Fruit fly (Drosophila melanogaster) whole organism, embryonic: Measurements from ENCODE around the gene Vps37B.
A peak's percentile ranks its signal among the peaks of the same experiment; 100 is the strongest.

ENCODE experiments used
- Atf6 ChIP-seq: fragments of 200-800 bp; sonication (Bioruptor generic); IDR thresholded peaks from 2 replicates; pipeline ENCODE4 v1.3.6; 2022; ENCODE audit warnings: missing biosample characterization, missing genetic modification characterization
- CG10565 ChIP-seq: fragments of 200-800 bp; sonication (Bioruptor generic); optimal IDR thresholded peaks from 3 replicates; lab custom pipeline; 2016; ENCODE audit warnings: missing biosample characterization, mild to moderate bottlenecking, missing genetic modification characterization
- CG11247 ChIP-seq: fragments of 200-800 bp; sonication (Bioruptor generic); IDR thresholded peaks from 2 replicates; pipeline ENCODE4 v1.3.6; 2022; ENCODE audit warnings: missing biosample characterization, missing genetic modification characterization
- CG11695 ChIP-seq: fragments of 200-800 bp; sonication (Bioruptor generic); IDR thresholded peaks from 3 replicates; pipeline ENCODE4 v1.3.6; 2022; ENCODE audit warnings: missing biosample characterization, missing genetic modification characterization
- CG12942 ChIP-seq: fragments of 200-800 bp; sonication (Bioruptor generic); optimal IDR thresholded peaks from 3 replicates; lab custom pipeline; 2016; ENCODE audit warnings: missing biosample characterization, missing genetic modification characterization
- CG13624 ChIP-seq: fragments of 200-800 bp; sonication (Bioruptor generic); optimal IDR thresholded peaks from 2 replicates; lab custom pipeline; 2016; ENCODE audit warnings: missing biosample characterization, missing genetic modification characterization
- CG13894 ChIP-seq: fragments of 200-800 bp; sonication (Bioruptor generic); optimal IDR thresholded peaks from 3 replicates; lab custom pipeline; 2018; ENCODE audit warnings: missing biosample characterization, mild to moderate bottlenecking, missing genetic modification characterization, moderate library complexity
- CG14667 ChIP-seq: fragments of 200-800 bp; sonication (Bioruptor generic); IDR thresholded peaks from 2 replicates; pipeline ENCODE4 v1.3.6; 2022; ENCODE audit warnings: missing biosample characterization, missing genetic modification characterization
- CG1529 ChIP-seq: fragments of 200-800 bp; sonication (Bioruptor generic); optimal IDR thresholded peaks from 3 replicates; lab custom pipeline; 2018; ENCODE audit warnings: missing biosample characterization, missing genetic modification characterization
- CG17186 ChIP-seq: fragments of 200-800 bp; sonication (Bioruptor generic); optimal IDR thresholded peaks from 3 replicates; lab custom pipeline; 2017; ENCODE audit warnings: missing biosample characterization, missing genetic modification reagents, missing genetic modification characterization
- CG17568 ChIP-seq: fragments of 200-800 bp; sonication (Bioruptor generic); optimal IDR thresholded peaks from 2 replicates; lab custom pipeline; 2018; ENCODE audit warnings: missing biosample characterization, mild to moderate bottlenecking, missing genetic modification characterization, moderate library complexity
- CG2129 ChIP-seq: fragments of 200-800 bp; sonication (Bioruptor generic); IDR thresholded peaks from 2 replicates; pipeline ENCODE4 v1.3.6; 2022; ENCODE audit warnings: missing biosample characterization, missing genetic modification characterization; ENCODE audit not compliant: partially characterized antibody
- CG2199 ChIP-seq: fragments of 200-800 bp; sonication (Bioruptor generic); IDR thresholded peaks from 3 replicates; pipeline ENCODE4 v1.3.6; 2022; ENCODE audit warnings: missing biosample characterization, missing genetic modification characterization
- CG2875 ChIP-seq: fragments of 200-800 bp; sonication (Bioruptor generic); optimal IDR thresholded peaks from 2 replicates; lab custom pipeline; 2017; ENCODE audit warnings: missing biosample characterization, mild to moderate bottlenecking, missing genetic modification characterization, missing genetic modification reagents
- CG2889 ChIP-seq: fragments of 200-800 bp; sonication (Bioruptor generic); IDR thresholded peaks from 3 replicates; pipeline ENCODE4 v1.3.6; 2022; ENCODE audit warnings: missing biosample characterization, missing genetic modification characterization
- CG43689 ChIP-seq: fragments of 200-800 bp; sonication (Bioruptor generic); IDR thresholded peaks from 2 replicates; pipeline ENCODE4 v1.3.6; 2022; ENCODE audit warnings: missing biosample characterization, missing genetic modification characterization
- CG5953 ChIP-seq: fragments of 200-800 bp; sonication (Bioruptor generic); IDR thresholded peaks from 2 replicates; pipeline ENCODE4 v1.3.6; 2022; ENCODE audit warnings: missing biosample characterization, missing genetic modification characterization
- CG6683 ChIP-seq: fragments of 200-800 bp; sonication (Bioruptor generic); optimal IDR thresholded peaks from 2 replicates; lab custom pipeline; 2017; ENCODE audit warnings: missing biosample characterization, mild to moderate bottlenecking, missing genetic modification characterization, missing genetic modification reagents
- CG7963 ChIP-seq: fragments of 200-800 bp; sonication (Bioruptor generic); IDR thresholded peaks from 3 replicates; pipeline ENCODE4 v1.3.6; 2022; ENCODE audit warnings: missing biosample characterization, missing genetic modification characterization; ENCODE audit not compliant: partially characterized antibody
- CrebB ChIP-seq: fragments of 200-800 bp; sonication (Bioruptor generic); optimal IDR thresholded peaks from 3 replicates; lab custom pipeline; 2018; ENCODE audit warnings: missing biosample characterization, mild to moderate bottlenecking, missing genetic modification characterization
- Dfd ChIP-seq, 2 experiments: fragments of >200 bp; optimal IDR thresholded peaks; 2 replicates each; lab custom pipeline; 2017; ENCODE audit warnings: missing biosample characterization in 2 of 2, missing genetic modification characterization in 2 of 2
- Doc2 ChIP-seq: fragments of 200-800 bp; sonication (Bioruptor generic); IDR thresholded peaks from 2 replicates; pipeline ENCODE4 v1.3.6; 2022; ENCODE audit warnings: missing biosample characterization, missing genetic modification characterization
- Drgx ChIP-seq: fragments of 200-800 bp; sonication (Bioruptor generic); IDR thresholded peaks from 2 replicates; pipeline ENCODE4 v1.3.6; 2022; ENCODE audit warnings: missing biosample characterization, missing genetic modification characterization
- HLH54F ChIP-seq: fragments of 200-800 bp; sonication (Bioruptor generic); optimal IDR thresholded peaks from 3 replicates; lab custom pipeline; 2016; ENCODE audit warnings: missing biosample characterization, missing genetic modification characterization
- MTF-1 ChIP-seq: fragments of 200-800 bp; sonication (Bioruptor generic); optimal IDR thresholded peaks from 2 replicates; lab custom pipeline; 2018; ENCODE audit warnings: missing biosample characterization, mild to moderate bottlenecking, missing genetic modification characterization, borderline replicate concordance
- NK7.1 ChIP-seq: fragments of 200-800 bp; sonication (Bioruptor generic); optimal IDR thresholded peaks from 3 replicates; lab custom pipeline; 2016; ENCODE audit warnings: missing biosample characterization, missing genetic modification characterization
- Nf-YB ChIP-seq: fragments of 200-800 bp; sonication (Bioruptor generic); optimal IDR thresholded peaks from 3 replicates; lab custom pipeline; 2019; ENCODE audit warnings: missing biosample characterization, mild to moderate bottlenecking, missing genetic modification characterization, moderate library complexity
- Pdp1 ChIP-seq, 2 experiments: fragments of 200-800 bp; sonication (Bioruptor generic); optimal IDR thresholded peaks; 3 replicates each; lab custom pipeline; 2016; ENCODE audit warnings: missing biosample characterization in 2 of 2, missing genetic modification characterization in 2 of 2, mild to moderate bottlenecking in 1 of 2, moderate library complexity in 1 of 2
- Rfx ChIP-seq: fragments of 200-800 bp; sonication (Bioruptor generic); IDR thresholded peaks from 2 replicates; pipeline ENCODE4 v1.3.6; 2022; ENCODE audit warnings: missing biosample characterization, missing genetic modification characterization
- Tbp ChIP-seq: fragments of >200 bp; optimal IDR thresholded peaks from 2 replicates; lab custom pipeline; 2018; ENCODE audit warnings: missing biosample characterization, missing genetic modification characterization
- Usf ChIP-seq: fragments of 200-800 bp; sonication (Bioruptor generic); optimal IDR thresholded peaks from 2 replicates; lab custom pipeline; 2017; ENCODE audit warnings: missing genotype, missing biosample characterization, missing genetic modification characterization
- YL-1 ChIP-seq: fragments of 200-800 bp; sonication (Bioruptor generic); optimal IDR thresholded peaks from 3 replicates; lab custom pipeline; 2017; ENCODE audit warnings: missing biosample characterization, mild to moderate bottlenecking, missing genetic modification characterization
- bigmax ChIP-seq: fragments of 200-800 bp; sonication (Bioruptor generic); optimal IDR thresholded peaks from 2 replicates; lab custom pipeline; 2018; ENCODE audit warnings: missing biosample characterization, mild to moderate bottlenecking, missing genetic modification characterization
- cad ChIP-seq: fragments of >200 bp; optimal IDR thresholded peaks from 2 replicates; lab custom pipeline; 2017; ENCODE audit warnings: missing biosample characterization, missing genetic modification characterization
- emc ChIP-seq: fragments of 200-800 bp; sonication (Bioruptor generic); optimal IDR thresholded peaks from 2 replicates; lab custom pipeline; 2016; ENCODE audit warnings: missing biosample characterization, missing genetic modification characterization
- grn ChIP-seq: fragments of 200-800 bp; sonication (Bioruptor generic); optimal IDR thresholded peaks from 3 replicates; lab custom pipeline; 2017; ENCODE audit warnings: missing biosample characterization, missing genetic modification characterization
- hbn ChIP-seq: fragments of 200-800 bp; sonication (Bioruptor generic); IDR thresholded peaks from 2 replicates; pipeline ENCODE4 v1.3.6; 2022; ENCODE audit warnings: missing biosample characterization, missing genetic modification characterization; ENCODE audit not compliant: partially characterized antibody
- jumu ChIP-seq: fragments of 200-800 bp; sonication (Bioruptor generic); optimal IDR thresholded peaks from 3 replicates; lab custom pipeline; 2016; ENCODE audit warnings: missing biosample characterization, missing genetic modification characterization
- knrl ChIP-seq: fragments of 200-800 bp; sonication (Bioruptor generic); IDR thresholded peaks from 3 replicates; pipeline ENCODE4 v1.3.6; 2022; ENCODE audit warnings: missing biosample characterization, missing genetic modification characterization; ENCODE audit not compliant: partially characterized antibody
- nerfin-1 ChIP-seq: fragments of 200-800 bp; sonication (Bioruptor generic); optimal IDR thresholded peaks from 3 replicates; lab custom pipeline; 2019; ENCODE audit warnings: missing biosample characterization, mild to moderate bottlenecking, missing genetic modification characterization, moderate library complexity
- pita ChIP-seq: fragments of 200-800 bp; sonication (Bioruptor generic); optimal IDR thresholded peaks from 2 replicates; lab custom pipeline; 2017; ENCODE audit warnings: missing biosample characterization, mild to moderate bottlenecking, missing genetic modification characterization
- psq ChIP-seq: fragments of 200-800 bp; sonication (Bioruptor generic); optimal IDR thresholded peaks from 2 replicates; lab custom pipeline; 2017; ENCODE audit warnings: missing biosample characterization, missing genetic modification characterization
- repo ChIP-seq: fragments of 200-800 bp; sonication (Bioruptor generic); optimal IDR thresholded peaks from 2 replicates; lab custom pipeline; 2016; ENCODE audit warnings: missing biosample characterization, missing genetic modification characterization
- ro ChIP-seq: fragments of 200-800 bp; sonication (Bioruptor generic); IDR thresholded peaks from 2 replicates; pipeline ENCODE4 v1.3.6; 2022; ENCODE audit warnings: missing biosample characterization, missing genetic modification characterization
- salm ChIP-seq: fragments of 200-800 bp; sonication (Bioruptor generic); optimal IDR thresholded peaks from 2 replicates; lab custom pipeline; 2018; ENCODE audit warnings: missing biosample characterization, mild to moderate bottlenecking, missing genetic modification characterization
- scrt ChIP-seq: fragments of 200-800 bp; sonication (Bioruptor generic); optimal IDR thresholded peaks from 2 replicates; lab custom pipeline; 2018; ENCODE audit warnings: missing biosample characterization, mild to moderate bottlenecking, missing genetic modification characterization, moderate library complexity
- slbo ChIP-seq: fragments of 200-800 bp; sonication (Bioruptor generic); IDR thresholded peaks from 2 replicates; pipeline ENCODE4 v1.3.6; 2022; ENCODE audit warnings: missing biosample characterization, missing genetic modification characterization
- tap ChIP-seq: fragments of 200-800 bp; optimal IDR thresholded peaks from 3 replicates; lab custom pipeline; 2019; ENCODE audit warnings: missing biosample characterization, mild to moderate bottlenecking, missing genetic modification characterization, moderate library complexity
- tll ChIP-seq, 2 experiments: fragments of 200-800 bp in 1 of 2; fragments of >200 bp in 1 of 2; sonication (Bioruptor generic) in 1 of 2; optimal IDR thresholded peaks; 2 replicates each; lab custom pipeline; 2017 to 2019; ENCODE audit warnings: missing biosample characterization in 2 of 2, missing genetic modification characterization in 2 of 2, mild to moderate bottlenecking in 1 of 2, moderate library complexity in 1 of 2

Gene Vps37B

DNA sequence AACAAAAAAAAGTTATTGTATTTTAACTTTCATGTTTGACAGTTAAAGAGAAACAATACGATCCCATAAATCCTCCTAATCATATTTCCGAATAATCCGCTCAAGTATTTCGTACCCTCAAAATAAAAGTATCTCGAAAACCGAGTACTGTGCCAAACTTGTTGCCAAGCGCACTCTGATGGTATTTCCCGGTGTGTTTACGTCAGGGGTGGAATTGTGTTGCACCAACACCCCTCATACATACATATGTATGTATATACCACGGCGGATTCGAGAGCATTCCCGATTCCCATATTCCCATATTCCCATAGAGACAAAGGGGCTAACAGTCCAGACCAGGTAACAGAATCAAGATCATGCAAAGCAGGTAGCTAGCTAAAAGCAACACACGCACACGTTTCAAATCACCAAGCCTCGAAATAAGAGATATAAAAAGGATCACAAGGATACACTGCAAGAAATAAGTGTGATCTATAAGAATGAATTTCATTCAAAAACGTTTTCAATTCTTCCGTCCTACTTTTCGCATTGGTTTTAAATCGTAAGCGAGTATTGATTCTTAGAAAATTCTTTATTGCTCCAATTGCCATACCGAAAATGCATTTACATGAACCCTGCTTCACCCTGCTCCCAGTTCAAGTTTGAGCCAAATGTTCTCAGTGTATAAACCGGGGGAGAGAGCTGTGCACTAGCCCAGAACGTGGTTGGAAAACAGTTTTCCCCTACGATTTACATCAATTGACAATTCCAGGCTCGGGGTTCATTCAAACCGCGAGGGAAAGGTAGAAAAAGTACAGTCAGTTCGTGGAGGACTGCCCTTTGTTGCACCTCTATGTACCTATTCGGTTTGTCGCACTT lies 13.8 kb upstream of the Vps37B start (continued):
- TF ChIP-seq CG1529 (peak; percentile 70), CG13894 (tag; lab: Kevin White, UChicago) (no peak), psq (GFP tag; lab: Kevin White, UChicago) (no peak), Tbp (GFP tag; lab: Kevin White, UChicago) (no peak), CG17186 (GFP tag; lab: Kevin White, UChicago) (peak; percentile 14), MTF-1 (GFP tag; lab: Kevin White, UChicago) (peak; percentile 29), tll (GFP tag; optimal IDR thresholded peaks at IDR 0.05; lab: Kevin White, UChicago) (peak in 1 of 2 experiments; percentile 44), Dfd (GFP tag; optimal IDR thresholded peaks at IDR 0.05; lab: Kevin White, UChicago) (no peak), Rfx (GFP tag; lab: Robert Waterston, UW) (no peak), jumu (peak; percentile 84), CG11695 (GFP tag; lab: Robert Waterston, UW) (peak; percentile 64; the same call in 1 of the 3 replicates), NK7.1 (GFP tag; lab: Kevin White, UChicago) (peak; percentile 29), CG17568 (peak; percentile 62), repo (GFP tag; lab: Kevin White, UChicago) (peak; percentile 69), ro (GFP tag; lab: Robert Waterston, UW) (no peak; the same call in 1 of the 2 replicates), salm (tag; lab: Kevin White, UChicago) (peak; percentile 22), knrl (GFP tag; lab: Robert Waterston, UW) (no peak), emc (GFP tag; lab: Kevin White, UChicago) (no peak), scrt (no peak), CG2129 (GFP tag; lab: Robert Waterston, UW) (no peak), Nf-YB (peak; percentile 63), Doc2 (GFP tag; lab: Robert Waterston, UW) (no peak), CG2889 (GFP tag; lab: Robert Waterston, UW) (no peak), CrebB (tag; lab: Kevin White, UChicago) (peak; percentile 47), Pdp1 (GFP tag; optimal IDR thresholded peaks at IDR 0.05; lab: Kevin White, UChicago) (peak; percentile 64 to 67), YL-1 (GFP tag; lab: Kevin White, UChicago) (no peak), CG10565 (GFP tag; lab: Kevin White, UChicago) (peak; percentile 60), hbn (GFP tag; lab: Robert Waterston, UW) (no peak), Atf6 (GFP tag; lab: Robert Waterston, UW) (no peak), grn (GFP tag; lab: Kevin White, UChicago) (peak; percentile 51), CG6683 (GFP tag; lab: Kevin White, UChicago) (no peak), nerfin-1 (tag; lab: Kevin White, UChicago) (peak; percentile 96), tap (tag; lab: Kevin White, UChicago) (peak; percentile 48), CG43689 (no peak), CG14667 (GFP tag; lab: Robert Waterston, UW) (peak; percentile 32; the same call in 1 of the 2 replicates), CG2875 (GFP tag; lab: Kevin White, UChicago) (peak; percentile 71), Usf (GFP tag; lab: Kevin White, UChicago) (peak; percentile 63), CG12942 (GFP tag; lab: Kevin White, UChicago) (peak; percentile 60), CG13624 (GFP tag; lab: Kevin White, UChicago) (peak; percentile 58), CG11247 (GFP tag; lab: Robert Waterston, UW) (peak; percentile 54), bigmax (GFP tag; lab: Kevin White, UChicago) (no peak), CG2199 (peak; percentile 58; the same call in 1 of the 3 replicates), pita (GFP tag; lab: Kevin White, UChicago) (no peak), Drgx (peak; percentile 38; the same call in 1 of the 2 replicates), HLH54F (GFP tag; lab: Kevin White, UChicago) (peak; percentile 40), cad (GFP tag; lab: Kevin White, UChicago) (no peak), CG7963 (GFP tag; lab: Robert Waterston, UW) (no peak), slbo (GFP tag; lab: Robert Waterston, UW) (no peak), CG5953 (no peak)
